Worm (Caenorhabditis elegans) whole organism, midembryonic: ENCODE data around the gene mlc-3.

Experiments used
- T22C8.4 ChIP-seq: fragments of 200-800 bp; sonication (Bioruptor generic); IDR thresholded peaks from 2 replicates; pipeline ENCODE4 v1.3.6; 2022; ENCODE audit warnings: missing genetic modification characterization, missing compliant biosample characterization
- cog-1 ChIP-seq: sonication (generic microtip); optimal IDR thresholded peaks from 2 replicates; lab custom pipeline; 2016; ENCODE audit warnings: missing genetic modification characterization, missing compliant biosample characterization
- flt-1 ChIP-seq: fragments of 200-800 bp; sonication (Bioruptor generic); IDR thresholded peaks from 2 replicates; pipeline ENCODE4 v1.3.6; 2022; ENCODE audit warnings: missing genetic modification characterization, missing compliant biosample characterization
- klf-2 ChIP-seq: fragments of 200-800 bp; sonication (Bioruptor generic); conservative IDR thresholded peaks from 2 replicates; pipeline ENCODE4 v1.3.6; 2022; ENCODE audit warnings: missing genetic modification reagents, missing genetic modification characterization, missing compliant biosample characterization
- med-1 ChIP-seq: sonication (generic microtip); optimal IDR thresholded peaks from 2 replicates; lab custom pipeline; 2017; ENCODE audit warnings: missing genetic modification characterization, mild to moderate bottlenecking, missing compliant biosample characterization, antibody characterized with exemption, missing genetic modification reagents; ENCODE audit not compliant: insufficient read depth
- ref-1 ChIP-seq: fragments of 200-800 bp; sonication (Bioruptor generic); conservative IDR thresholded peaks from 2 replicates; pipeline ENCODE4 v1.3.6; 2022; ENCODE audit warnings: missing genetic modification reagents, missing genetic modification characterization, missing compliant biosample characterization
- tab-1 ChIP-seq: fragments of 200-800 bp; sonication (Bioruptor generic); IDR thresholded peaks from 2 replicates; pipeline ENCODE4 v1.3.6; 2022; ENCODE audit warnings: missing genetic modification characterization, missing compliant biosample characterization
- ztf-23 ChIP-seq: fragments of 200-800 bp; sonication (Bioruptor generic); IDR thresholded peaks from 2 replicates; pipeline ENCODE4 v1.3.6; 2022; ENCODE audit warnings: missing genetic modification reagents, missing genetic modification characterization, missing compliant biosample characterization
- ztf-29 ChIP-seq: fragments of 200-800 bp; sonication (Bioruptor generic); IDR thresholded peaks from 2 replicates; pipeline ENCODE4 v1.3.6; 2022; ENCODE audit warnings: missing genetic modification reagents, missing genetic modification characterization, missing compliant biosample characterization

- TF ChIP-seq cog-1 (tag; lab: Kevin White, UChicago), result no peak
- TF ChIP-seq flt-1 (GFP tag; lab: Robert Waterston, UW), result no peak
- no peak for TF ChIP-seq klf-2
- no peak for TF ChIP-seq ztf-29 (GFP tag; lab: Robert Waterston, UW)
- no peak for TF ChIP-seq med-1 (GFP tag; lab: Kevin White, UChicago)
- no peak for TF ChIP-seq ref-1 (GFP tag; lab: Robert Waterston, UW)
- no peak for TF ChIP-seq tab-1
- TF ChIP-seq T22C8.4, result no peak
- TF ChIP-seq ztf-23 (GFP tag; lab: Robert Waterston, UW), result no peak
Measured at ce11 chrIII:5614648-5615047, 49.8 kb downstream of the mlc-3 start, which contains the start of gene basl-1.
